Fruit fly (Drosophila melanogaster) whole organism, prepupa: ENCODE results near the gene flr.
A peak's percentile ranks its signal among the peaks of the same experiment; 100 is the strongest.

ENCODE experiments used
- Blimp-1 ChIP-seq: fragments of 200-800 bp; sonication (Bioruptor generic); optimal IDR thresholded peaks from 3 replicates; lab custom pipeline; 2017; ENCODE audit warnings: missing biosample characterization, missing genetic modification characterization, mild to moderate bottlenecking, moderate library complexity, missing genetic modification reagents
- CG10631 ChIP-seq: fragments of 200-800 bp; sonication (Bioruptor generic); optimal IDR thresholded peaks from 2 replicates; lab custom pipeline; 2016; ENCODE audit warnings: missing biosample characterization, missing genetic modification characterization
- CG10669 ChIP-seq: fragments of 200-800 bp; sonication (Bioruptor generic); optimal IDR thresholded peaks from 3 replicates; lab custom pipeline; 2018; ENCODE audit warnings: missing biosample characterization, mild to moderate bottlenecking, missing genetic modification characterization, moderate library complexity
- CG11762 ChIP-seq: fragments of 200-800 bp; sonication (Bioruptor generic); optimal IDR thresholded peaks from 3 replicates; lab custom pipeline; 2016; ENCODE audit warnings: missing biosample characterization, missing genetic modification characterization; ENCODE audit not compliant: insufficient read depth
- CG11902 ChIP-seq: fragments of 200-800 bp; sonication (Bioruptor generic); optimal IDR thresholded peaks from 3 replicates; lab custom pipeline; 2016; ENCODE audit warnings: missing biosample characterization, missing genetic modification characterization
- CG15336 ChIP-seq: fragments of 200-800 bp; sonication (Bioruptor generic); IDR thresholded peaks from 2 replicates; pipeline ENCODE4 v1.3.6; 2022; ENCODE audit warnings: missing biosample characterization, missing genetic modification characterization
- CG1621 ChIP-seq: fragments of 200-800 bp; sonication (Bioruptor generic); optimal IDR thresholded peaks from 3 replicates; lab custom pipeline; 2018; ENCODE audit warnings: missing biosample characterization, mild to moderate bottlenecking, missing genetic modification characterization
- CG16779 ChIP-seq: fragments of 200-800 bp; sonication (Bioruptor generic); optimal IDR thresholded peaks from 3 replicates; lab custom pipeline; 2017; ENCODE audit warnings: missing biosample characterization, mild to moderate bottlenecking, missing genetic modification characterization
- CG3032 ChIP-seq: fragments of 200-800 bp; optimal IDR thresholded peaks from 2 replicates; lab custom pipeline; 2019; ENCODE audit warnings: missing biosample characterization, mild to moderate bottlenecking, missing genetic modification characterization, moderate library complexity
- CG32006 ChIP-seq: fragments of 200-800 bp; sonication (Bioruptor generic); optimal IDR thresholded peaks from 3 replicates; lab custom pipeline; 2017; ENCODE audit warnings: missing biosample characterization, mild to moderate bottlenecking, missing genetic modification characterization
- CG3919 ChIP-seq: fragments of 200-800 bp; sonication (Bioruptor generic); optimal IDR thresholded peaks from 3 replicates; lab custom pipeline; 2016; ENCODE audit warnings: missing biosample characterization, missing genetic modification characterization
- CG6163 ChIP-seq: fragments of 200-800 bp; sonication (Bioruptor generic); IDR thresholded peaks from 3 replicates; pipeline ENCODE4 v1.3.6; 2022; ENCODE audit warnings: missing biosample characterization, missing genetic modification characterization
- CG6276 ChIP-seq: fragments of 200-800 bp; sonication (Bioruptor generic); optimal IDR thresholded peaks from 2 replicates; lab custom pipeline; 2017; ENCODE audit warnings: missing biosample characterization, mild to moderate bottlenecking, missing genetic modification characterization
- CG6808 ChIP-seq: fragments of 200-800 bp; sonication (Bioruptor generic); optimal IDR thresholded peaks from 3 replicates; lab custom pipeline; 2017; ENCODE audit warnings: missing biosample characterization, missing genetic modification characterization, mild to moderate bottlenecking, moderate library complexity, missing genetic modification reagents
- CG6854 ChIP-seq: fragments of 200-800 bp; sonication (Bioruptor generic); optimal IDR thresholded peaks from 2 replicates; lab custom pipeline; 2017; ENCODE audit warnings: missing biosample characterization, mild to moderate bottlenecking, missing genetic modification characterization
- CG8119 ChIP-seq: fragments of 200-800 bp; sonication (Bioruptor generic); IDR thresholded peaks from 3 replicates; pipeline ENCODE4 v1.3.6; 2022; ENCODE audit warnings: missing biosample characterization, missing genetic modification characterization
- CG8319 ChIP-seq: fragments of 200-800 bp; sonication (Bioruptor generic); optimal IDR thresholded peaks from 3 replicates; lab custom pipeline; 2016; ENCODE audit warnings: missing biosample characterization, missing genetic modification characterization
- CG9139 ChIP-seq: fragments of 200-800 bp; sonication (Bioruptor generic); optimal IDR thresholded peaks from 3 replicates; lab custom pipeline; 2017; ENCODE audit warnings: missing biosample characterization, mild to moderate bottlenecking, missing genetic modification characterization
- Eip75B ChIP-seq: fragments of 200-800 bp; sonication (Bioruptor generic); optimal IDR thresholded peaks from 3 replicates; lab custom pipeline; 2016; ENCODE audit warnings: missing biosample characterization, missing genetic modification characterization
- Eip93F ChIP-seq: fragments of 200-800 bp; sonication (Bioruptor generic); optimal IDR thresholded peaks from 2 replicates; lab custom pipeline; 2016; ENCODE audit warnings: missing biosample characterization, mild to moderate bottlenecking, missing genetic modification characterization
- Ets21C ChIP-seq: fragments of 200-800 bp; sonication (Bioruptor generic); optimal IDR thresholded peaks from 3 replicates; lab custom pipeline; 2016; ENCODE audit warnings: missing biosample characterization, missing genetic modification characterization
- Ets96B ChIP-seq: fragments of 200-800 bp; optimal IDR thresholded peaks from 2 replicates; lab custom pipeline; 2019; ENCODE audit warnings: missing biosample characterization, mild to moderate bottlenecking, missing genetic modification characterization, moderate library complexity
- Gug ChIP-seq: fragments of 200-800 bp; sonication (Bioruptor generic); IDR thresholded peaks from 2 replicates; pipeline ENCODE4 v1.3.6; 2022; ENCODE audit warnings: missing biosample characterization, missing genetic modification characterization
- Hr38 ChIP-seq: sonication (Bioruptor generic); optimal IDR thresholded peaks from 2 replicates; lab custom pipeline; 2016; ENCODE audit warnings: missing biosample characterization, missing genetic modification characterization
- Hr4 ChIP-seq: fragments of 200-800 bp; sonication (Bioruptor generic); optimal IDR thresholded peaks from 3 replicates; lab custom pipeline; 2016; ENCODE audit warnings: missing biosample characterization, missing genetic modification characterization
- Lpt ChIP-seq: fragments of 200-800 bp; sonication (Bioruptor generic); optimal IDR thresholded peaks from 3 replicates; lab custom pipeline; 2016; ENCODE audit warnings: missing biosample characterization, missing genetic modification characterization
- OdsH ChIP-seq: fragments of 200-800 bp; sonication (Bioruptor generic); optimal IDR thresholded peaks from 3 replicates; lab custom pipeline; 2016; ENCODE audit warnings: missing biosample characterization, missing genetic modification characterization
- cyc ChIP-seq: fragments of 200-800 bp; sonication (Bioruptor generic); optimal IDR thresholded peaks from 3 replicates; lab custom pipeline; 2016; ENCODE audit warnings: missing biosample characterization, missing genetic modification characterization
- dsx ChIP-seq: fragments of 200-800 bp; optimal IDR thresholded peaks from 3 replicates; lab custom pipeline; 2019; ENCODE audit warnings: missing biosample characterization, mild to moderate bottlenecking, missing genetic modification characterization, moderate library complexity; ENCODE audit not compliant: poor library complexity, severe bottlenecking
- eg ChIP-seq: fragments of 200-800 bp; sonication (Bioruptor generic); IDR thresholded peaks from 3 replicates; pipeline ENCODE4 v1.3.6; 2022; ENCODE audit warnings: missing biosample characterization, missing genetic modification characterization
- esn ChIP-seq: fragments of 200-800 bp; sonication (Bioruptor generic); optimal IDR thresholded peaks from 2 replicates; lab custom pipeline; 2016; ENCODE audit warnings: missing biosample characterization, mild to moderate bottlenecking, missing genetic modification characterization, moderate library complexity
- fd85E ChIP-seq: fragments of 200-800 bp; sonication (Bioruptor generic); optimal IDR thresholded peaks from 3 replicates; lab custom pipeline; 2016; ENCODE audit warnings: missing biosample characterization, missing genetic modification characterization
- lz ChIP-seq: fragments of 200-800 bp; sonication (Bioruptor generic); optimal IDR thresholded peaks from 3 replicates; lab custom pipeline; 2016; ENCODE audit warnings: missing biosample characterization, missing genetic modification characterization
- net ChIP-seq: fragments of 200-800 bp; sonication (Bioruptor generic); optimal IDR thresholded peaks from 3 replicates; lab custom pipeline; 2016; ENCODE audit warnings: missing biosample characterization, missing genetic modification characterization
- pdm3 ChIP-seq: fragments of 200-800 bp; sonication (Bioruptor generic); optimal IDR thresholded peaks from 3 replicates; lab custom pipeline; 2016; ENCODE audit warnings: missing biosample characterization, missing genetic modification characterization
- salr ChIP-seq, 2 experiments: fragments of 200-800 bp; sonication (Bioruptor generic); optimal IDR thresholded peaks; 3 replicates each; lab custom pipeline; 2016 to 2018; ENCODE audit warnings: missing biosample characterization in 2 of 2, missing genetic modification characterization in 2 of 2, mild to moderate bottlenecking in 1 of 2
- spab ChIP-seq: fragments of 200-800 bp; sonication (Bioruptor generic); optimal IDR thresholded peaks from 2 replicates; lab custom pipeline; 2017; ENCODE audit warnings: missing biosample characterization, mild to moderate bottlenecking, missing genetic modification characterization, missing genetic modification reagents
- ss ChIP-seq, 2 experiments: fragments of 200-800 bp; sonication (Bioruptor generic); optimal IDR thresholded peaks; 2 replicates in 1 of 2; 3 replicates in 1 of 2; lab custom pipeline; 2017 to 2018; ENCODE audit warnings: mild to moderate bottlenecking in 2 of 2, missing biosample characterization in 2 of 2, missing genetic modification characterization in 2 of 2, moderate library complexity in 1 of 2
- svp ChIP-seq: fragments of 200-800 bp; sonication (Bioruptor generic); peaks from one replicate; lab custom pipeline; 2016; ENCODE audit warnings: missing biosample characterization, missing genetic modification characterization
- topi ChIP-seq: fragments of 200-800 bp; sonication (Bioruptor generic); optimal IDR thresholded peaks from 3 replicates; lab custom pipeline; 2016; ENCODE audit warnings: missing biosample characterization, missing genetic modification characterization
- vri ChIP-seq: fragments of 200-800 bp; sonication (Bioruptor generic); optimal IDR thresholded peaks from 3 replicates; lab custom pipeline; 2016; ENCODE audit warnings: missing biosample characterization, mild to moderate bottlenecking, missing genetic modification characterization

The flr gene

dm6 chr3L:13412200-13412885, at the start of gene flr, which contains the start of gene CG10222 (continued):
- TF ChIP-seq lz (GFP tag; lab: Kevin White, UChicago) (peak; percentile 22), pdm3 (GFP tag; lab: Kevin White, UChicago) (no peak), CG3919 (GFP tag; lab: Kevin White, UChicago) (peak; percentile 24), Hr38 (GFP tag; lab: Kevin White, UChicago) (no peak), CG10669 (GFP tag; lab: Kevin White, UChicago) (no peak), CG8119 (GFP tag; lab: Robert Waterston, UW) (no peak), Ets96B (tag; lab: Kevin White, UChicago) (no peak), esn (GFP tag; lab: Kevin White, UChicago) (no peak)

- TF ChIP-seq CG3032 (tag; lab: Kevin White, UChicago): no peak
- TF ChIP-seq svp (GFP tag; lab: Kevin White, UChicago): peak; percentile 1
- TF ChIP-seq, all 60 proteins: peak for 1
Observed at dm6 chr3L:13377657-13378056, 35.0 kb upstream of the flr start, which contains the start of gene CG14111. CG14111 (plus strand) TSS chr3L:13377957.

- TF ChIP-seq net: no peak
- no peak for TF ChIP-seq lz (GFP tag; lab: Kevin White, UChicago)
- no peak for TF ChIP-seq salr (GFP tag; optimal IDR thresholded peaks at IDR 0.05; lab: Kevin White, UChicago)
- TF ChIP-seq CG6163 (GFP tag; lab: Robert Waterston, UW): no peak
- no peak for TF ChIP-seq CG11762 (GFP tag; lab: Kevin White, UChicago)
- no peak for TF ChIP-seq CG16779 (tag; lab: Kevin White, UChicago)
- TF ChIP-seq CG6808 (GFP tag; lab: Kevin White, UChicago): no peak
- TF ChIP-seq eg (GFP tag; lab: Robert Waterston, UW): no peak
- TF ChIP-seq Ets96B (tag; lab: Kevin White, UChicago): no peak
- no peak for TF ChIP-seq ss (GFP tag; optimal IDR thresholded peaks at IDR 0.05; lab: Kevin White, UChicago)
- TF ChIP-seq dsx (GFP tag; lab: Kevin White, UChicago): no peak
- no peak for TF ChIP-seq spab (GFP tag; lab: Kevin White, UChicago)
- no peak for TF ChIP-seq CG10631
- no peak for TF ChIP-seq OdsH (GFP tag; lab: Kevin White, UChicago)
- TF ChIP-seq CG8119 (GFP tag; lab: Robert Waterston, UW): no peak
- TF ChIP-seq CG9139 (GFP tag; lab: Kevin White, UChicago): no peak
Observed at dm6 chr3L:13378202-13378601, 34.4 kb upstream of the flr start, which contains the start of gene SNCF. SNCF (plus strand) TSS chr3L:13378583.

dm6 chr3L:13381160-13381559, 31.5 kb upstream of the flr start, which contains the start of gene CG14107:
CG14107 (minus strand) TSS chr3L:13381346.
- peak; percentile 60 for TF ChIP-seq svp (GFP tag; lab: Kevin White, UChicago)
- TF ChIP-seq OdsH (GFP tag; lab: Kevin White, UChicago): no peak
- TF ChIP-seq CG6276 (GFP tag; lab: Kevin White, UChicago): no peak
- no peak for TF ChIP-seq CG10631
- no peak for TF ChIP-seq dsx (GFP tag; lab: Kevin White, UChicago)
- TF ChIP-seq spab (GFP tag; lab: Kevin White, UChicago): no peak
- no peak for TF ChIP-seq CG11762 (GFP tag; lab: Kevin White, UChicago)
- TF ChIP-seq Gug (GFP tag; lab: Robert Waterston, UW): no peak
- TF ChIP-seq topi (GFP tag; lab: Kevin White, UChicago): no peak
- no peak for TF ChIP-seq net
- TF ChIP-seq pdm3 (GFP tag; lab: Kevin White, UChicago): no peak
- TF ChIP-seq cyc (GFP tag; lab: Kevin White, UChicago): no peak
- no peak for TF ChIP-seq Hr38 (GFP tag; lab: Kevin White, UChicago)
- no peak for TF ChIP-seq Eip75B (GFP tag; lab: Kevin White, UChicago)
- no peak for TF ChIP-seq CG3919 (GFP tag; lab: Kevin White, UChicago)
- no peak for TF ChIP-seq salr (GFP tag; optimal IDR thresholded peaks at IDR 0.05; lab: Kevin White, UChicago)
- no peak for TF ChIP-seq Hr4 (GFP tag; lab: Kevin White, UChicago)
- TF ChIP-seq CG15336 (GFP tag; lab: Robert Waterston, UW): no peak
- TF ChIP-seq Lpt: no peak
- peak; percentile 89 for TF ChIP-seq Blimp-1
- TF ChIP-seq CG11902 (GFP tag; lab: Kevin White, UChicago): no peak
- TF ChIP-seq CG1621: no peak
- no peak for TF ChIP-seq CG10669 (GFP tag; lab: Kevin White, UChicago)
- no peak for TF ChIP-seq ss (GFP tag; optimal IDR thresholded peaks at IDR 0.05; lab: Kevin White, UChicago)
- no peak for TF ChIP-seq vri
- no peak for TF ChIP-seq CG8319 (GFP tag; lab: Kevin White, UChicago)
- TF ChIP-seq CG32006 (GFP tag; lab: Kevin White, UChicago): peak; percentile 11
- no peak for TF ChIP-seq CG6808 (GFP tag; lab: Kevin White, UChicago)
- TF ChIP-seq CG6854 (GFP tag; lab: Kevin White, UChicago): peak; percentile 35
- no peak for TF ChIP-seq Eip93F
- TF ChIP-seq Ets21C: no peak
- no peak for TF ChIP-seq fd85E (GFP tag; lab: Kevin White, UChicago)
